Worm (Caenorhabditis elegans): ENCODE data around the gene ebax-1.

ebax-1 gene

ce11 chrIV:10277716-10278115 lies 9.0 kb upstream of the ebax-1 start, which contains the start of gene Y43C5A.4:
Gene Y43C5A.4 (plus strand): TSS chrIV:10278016.
- TF ChIP-seq nhr-11 (tag; optimal IDR thresholded peaks at IDR 0.05) (no peak), F16B12.6 (tag; optimal IDR thresholded peaks at IDR 0.05) (no peak), efl-3 (GFP tag; optimal IDR thresholded peaks at IDR 0.05) (no peak), xbp-1 (tag; optimal IDR thresholded peaks at IDR 0.05) (no peak), fkh-4 (tag; optimal IDR thresholded peaks at IDR 0.05; ENCODE audit: borderline replicate concordance) (no peak), aha-1 (tag; optimal IDR thresholded peaks at IDR 0.05) (no peak), nhr-47 (tag; optimal IDR thresholded peaks at IDR 0.05) (no peak), nhr-28 (tag; optimal IDR thresholded peaks at IDR 0.05) (no peak), nhr-19 (GFP tag; conservative IDR thresholded peaks at IDR 0.05) (no peak), ces-1 (GFP tag; optimal IDR thresholded peaks at IDR 0.05) (no peak), mdl-1 (tag; optimal IDR thresholded peaks at IDR 0.05) (no peak), unc-86 (tag; optimal IDR thresholded peaks at IDR 0.05) (no peak)

ce11 chrIV:10281482-10281881 lies 5.3 kb upstream of the ebax-1 start, which contains the start of gene thk-1:
Gene thk-1 (minus strand): TSS chrIV:10281582.
- TF ChIP-seq mab-9 (GFP tag; IDR thresholded peaks at IDR 0.05), result no peak
- TF ChIP-seq unc-86 (tag; optimal IDR thresholded peaks at IDR 0.05), result no peak
- no peak for TF ChIP-seq lin-15B (tag; optimal IDR thresholded peaks at IDR 0.05)
- no peak for TF ChIP-seq sox-4 (tag; optimal IDR thresholded peaks at IDR 0.05)
- TF ChIP-seq tbx-2 (tag; optimal IDR thresholded peaks at IDR 0.05), result no peak
- TF ChIP-seq fkh-4 (tag; optimal IDR thresholded peaks at IDR 0.05; ENCODE audit: borderline replicate concordance), result no peak
- TF ChIP-seq Y116A8C.19 (tag; optimal IDR thresholded peaks at IDR 0.05; ENCODE audit: borderline replicate concordance), result no peak
- no peak for TF ChIP-seq elt-3 (tag; optimal IDR thresholded peaks at IDR 0.05)
- TF ChIP-seq ceh-90 (tag; optimal IDR thresholded peaks at IDR 0.05), result no peak
- no peak for TF ChIP-seq egl-13 (tag; optimal IDR thresholded peaks at IDR 0.05)
- TF ChIP-seq nhr-90 (tag; optimal IDR thresholded peaks at IDR 0.05; ENCODE audit: poor library complexity), result no peak
- TF ChIP-seq lin-39 (tag; optimal IDR thresholded peaks at IDR 0.05), result no peak
- no peak for TF ChIP-seq hpl-2 (GFP tag; optimal IDR thresholded peaks at IDR 0.05)
- no peak for TF ChIP-seq pqm-1 (tag; optimal IDR thresholded peaks at IDR 0.05)
- TF ChIP-seq zag-1 (tag; optimal IDR thresholded peaks at IDR 0.05), result no peak
- no peak for TF ChIP-seq mef-2 (tag; optimal IDR thresholded peaks at IDR 0.05)
- TF ChIP-seq lir-3 (tag; optimal IDR thresholded peaks at IDR 0.05; ENCODE audit: poor library complexity), result no peak

ce11 chrIV:10284194-10284910 lies 2.4 kb upstream of the ebax-1 start, which contains the start of gene rad-51:
Gene rad-51 (minus strand): TSS chrIV:10284244.
- TF ChIP-seq nhr-77 (tag; optimal IDR thresholded peaks at IDR 0.05) (peak; percentile 39), rnt-1 (tag; optimal IDR thresholded peaks at IDR 0.05) (peak; percentile 59), alr-1 (tag; optimal IDR thresholded peaks at IDR 0.05; ENCODE audit: borderline replicate concordance) (no peak), ztf-4 (tag; optimal IDR thresholded peaks at IDR 0.05) (no peak), elt-3 (tag; optimal IDR thresholded peaks at IDR 0.05) (peak in 1 of 6 experiments; percentile 6), snpc-4 (tag; optimal IDR thresholded peaks at IDR 0.05) (no peak), C04F5.9 (tag; optimal IDR thresholded peaks at IDR 0.05) (no peak), pax-3 (tag; optimal IDR thresholded peaks at IDR 0.05) (no peak), hlh-4 (tag; optimal IDR thresholded peaks at IDR 0.05) (no peak), nhr-76 (tag; optimal IDR thresholded peaks at IDR 0.05) (no peak), skn-1 (tag; optimal IDR thresholded peaks at IDR 0.05) (peak; percentile 46), unc-98 (GFP tag; IDR thresholded peaks at IDR 0.05) (no peak), irx-1 (tag; optimal IDR thresholded peaks at IDR 0.05) (no peak), hlh-17 (GFP tag; optimal IDR thresholded peaks at IDR 0.05; ENCODE audit: borderline replicate concordance) (no peak), ces-1 (GFP tag; optimal IDR thresholded peaks at IDR 0.05) (no peak), mab-9 (GFP tag; IDR thresholded peaks at IDR 0.05) (no peak), lin-35 (GFP tag; optimal IDR thresholded peaks at IDR 0.05) (peak; percentile 89 to 93), zip-4 (GFP tag; optimal IDR thresholded peaks at IDR 0.05) (no peak), lin-13 (GFP tag; optimal IDR thresholded peaks at IDR 0.05) (peak; percentile 10), nhr-47 (tag; optimal IDR thresholded peaks at IDR 0.05) (no peak), aly-2 (tag; optimal IDR thresholded peaks at IDR 0.05) (no peak), blmp-1 (tag; optimal IDR thresholded peaks at IDR 0.05) (peak; percentile 48), tbx-2 (tag; optimal IDR thresholded peaks at IDR 0.05) (no peak), ceh-90 (tag; optimal IDR thresholded peaks at IDR 0.05) (no peak), ceh-8 (GFP tag; optimal IDR thresholded peaks at IDR 0.05) (peak; percentile 16), nhr-84 (tag; optimal IDR thresholded peaks at IDR 0.05) (no peak), dsc-1 (tag; optimal IDR thresholded peaks at IDR 0.05) (no peak), mep-1 (tag; optimal IDR thresholded peaks at IDR 0.05) (peak; percentile 80), lin-15B (tag; optimal IDR thresholded peaks at IDR 0.05) (peak; percentile 69)

All from whole organism, L1 larva.